Worm (Caenorhabditis elegans) whole organism, L4 larva: ENCODE results near the gene lgc-18.
A peak's percentile ranks its signal among the peaks of the same experiment; 100 is the strongest.

Experiments used
- F26F4.8 ChIP-seq: fragments of 200-800 bp; sonication (Bioruptor generic); conservative IDR thresholded peaks from 2 replicates; pipeline ENCODE4 v1.3.6; 2022; ENCODE audit warnings: missing genetic modification characterization, missing compliant biosample characterization
- R02D3.7 ChIP-seq: fragments of 150-350 bp; sonication (generic microtip); optimal IDR thresholded peaks from 3 replicates; lab custom pipeline; 2014; ENCODE audit warnings: missing biosample characterization, missing genetic modification characterization
- aly-2 ChIP-seq: sonication (generic microtip); optimal IDR thresholded peaks from 2 replicates; lab custom pipeline; 2018; ENCODE audit warnings: missing biosample characterization, missing genetic modification characterization
- ceh-82 ChIP-seq: sonication (generic microtip); optimal IDR thresholded peaks from 2 replicates; lab custom pipeline; 2017; ENCODE audit warnings: missing biosample characterization, missing genetic modification characterization
- ces-1 ChIP-seq: fragments of 150-350 bp; sonication (generic microtip); optimal IDR thresholded peaks from 4 replicates; lab custom pipeline; 2014; ENCODE audit warnings: missing biosample characterization, missing genetic modification reagents, missing genetic modification characterization
- dve-1 ChIP-seq: sonication (generic microtip); optimal IDR thresholded peaks from 2 replicates; lab custom pipeline; 2017; ENCODE audit warnings: antibody characterized with exemption, mild to moderate bottlenecking, missing genetic modification characterization, missing compliant biosample characterization; ENCODE audit not compliant: insufficient read depth
- egl-43 ChIP-seq: fragments of 200-800 bp; sonication (Bioruptor generic); IDR thresholded peaks from 2 replicates; pipeline ENCODE4 v1.3.6; 2022; ENCODE audit warnings: missing genetic modification reagents, missing genetic modification characterization, missing compliant biosample characterization
- gei-8 ChIP-seq: fragments of 200-800 bp; sonication (Bioruptor generic); optimal IDR thresholded peaks from 2 replicates; lab custom pipeline; 2018; ENCODE audit warnings: mild to moderate bottlenecking, missing genetic modification characterization, missing compliant biosample characterization
- nhr-11 ChIP-seq: fragments of 150-350 bp; optimal IDR thresholded peaks from 2 replicates; lab custom pipeline; 2014; ENCODE audit warnings: missing biosample characterization, missing genetic modification characterization
- nhr-28 ChIP-seq: fragments of 150-350 bp; optimal IDR thresholded peaks from 2 replicates; lab custom pipeline; 2014; ENCODE audit warnings: missing biosample characterization, missing genetic modification characterization
- nhr-42 ChIP-seq: fragments of 200-800 bp; sonication (Bioruptor generic); IDR thresholded peaks from 2 replicates; pipeline ENCODE4 v1.3.6; 2022; ENCODE audit warnings: missing genetic modification characterization, missing compliant biosample characterization
- skn-1 ChIP-seq: fragments of 150-350 bp; optimal IDR thresholded peaks from 2 replicates; lab custom pipeline; 2014; ENCODE audit warnings: missing biosample characterization, missing genetic modification characterization
- zfp-2 ChIP-seq: sonication (generic microtip); optimal IDR thresholded peaks from 2 replicates; lab custom pipeline; 2016; ENCODE audit warnings: mild to moderate bottlenecking, missing genetic modification characterization, missing compliant biosample characterization
- ztf-11 ChIP-seq: fragments of 150-350 bp; optimal IDR thresholded peaks from 2 replicates; lab custom pipeline; 2014; ENCODE audit warnings: missing biosample characterization, missing genetic modification characterization

- peak; percentile 85 for TF ChIP-seq dve-1 (tag; lab: Kevin White, UChicago)
- TF ChIP-seq F26F4.8 = no peak
- TF ChIP-seq nhr-42 = no peak
- peak; percentile 78 for TF ChIP-seq nhr-28 (tag; lab: Kevin White, UChicago)
- no peak for TF ChIP-seq ceh-82
- TF ChIP-seq aly-2 (tag; lab: Kevin White, UChicago) = no peak
- no peak for TF ChIP-seq skn-1 (tag; lab: Kevin White, UChicago)
- no peak for TF ChIP-seq zfp-2 (tag; lab: Kevin White, UChicago)
- no peak for TF ChIP-seq nhr-11 (tag; lab: Kevin White, UChicago)
- TF ChIP-seq ces-1 (GFP tag; lab: Kevin White, UChicago) = no peak
- no peak for TF ChIP-seq ztf-11
- TF ChIP-seq R02D3.7 (tag; lab: Kevin White, UChicago) = no peak
- no peak for TF ChIP-seq egl-43
- TF ChIP-seq gei-8 (GFP tag; lab: Kevin White, UChicago) = no peak
These were observed 47.2 kb downstream of the lgc-18 start for ce11 chrX:12172482-12173134.
